Worm (Caenorhabditis elegans): Measurements from ENCODE around the gene F22E5.23.
A peak's percentile ranks its signal among the peaks of the same experiment; 100 is the strongest.
"Not testable (repeated sequence)": the region's sequence is repeated elsewhere in the genome, so short reads cannot be mapped to it uniquely, and the experiment has no call there.

The F22E5.23 gene

ce11 chrII:2612278-2612677, 28.8 kb upstream of the F22E5.23 start, which contains the start of gene D2062.13:
D2062.13 (plus strand) TSS chrII:2612578.
- TF ChIP-seq ztf-22 (GFP tag; optimal IDR thresholded peaks at IDR 0.05); let-607 (tag; optimal IDR thresholded peaks at IDR 0.05); hsf-1 (GFP tag; IDR thresholded peaks at IDR 0.05): not testable (repeated sequence)

- not testable (repeated sequence) for TF ChIP-seq D2030.7 (GFP tag; IDR thresholded peaks at IDR 0.05); cebp-2 (GFP tag; IDR thresholded peaks at IDR 0.05); mel-28 (tag; optimal IDR thresholded peaks at IDR 0.05; ENCODE audit: borderline replicate concordance)
Measured at ce11 chrII:2616634-2617033, 24.4 kb upstream of the F22E5.23 start, which contains the start of gene msrp-5. msrp-5 (plus strand) TSS chrII:2616934.

ce11 chrII:2619148-2619547, 21.9 kb upstream of the F22E5.23 start, which contains the start of gene msrp-6:
msrp-6 (plus strand) TSS chrII:2619448.
- TF ChIP-seq rpc-1 (optimal IDR thresholded peaks at IDR 0.05); rpc-1 (tag; optimal IDR thresholded peaks at IDR 0.05); nhr-179 (tag; optimal IDR thresholded peaks at IDR 0.05); nfyb-1 (GFP tag; IDR thresholded peaks at IDR 0.05): not testable (repeated sequence)

ce11 chrII:2622480-2622879, 18.6 kb upstream of the F22E5.23 start, which contains the start of gene D2062.5:
D2062.5 (plus strand) TSS chrII:2622780.
- TF ChIP-seq lsy-27 (tag; optimal IDR thresholded peaks at IDR 0.05; ENCODE audit: borderline replicate concordance, insufficient read depth), result no peak
- TF ChIP-seq B0035.1 (tag; optimal IDR thresholded peaks at IDR 0.05), result no peak
- no peak for TF ChIP-seq die-1 (tag; optimal IDR thresholded peaks at IDR 0.05)

- not testable (repeated sequence) for TF ChIP-seq ztf-3 (GFP tag; optimal IDR thresholded peaks at IDR 0.05); lin-26 (GFP tag; IDR thresholded peaks at IDR 0.05); hlh-12 (tag; optimal IDR thresholded peaks at IDR 0.05)
Measured at ce11 chrII:2622936-2623452, 18.1 kb upstream of the F22E5.23 start, which contains the start of gene D2062.4. D2062.4 (plus strand) TSS chrII:2623402.

ce11 chrII:2624792-2625191, 16.3 kb upstream of the F22E5.23 start, which contains the start of gene lgc-28:
lgc-28 (plus strand) TSS chrII:2625092.
- no peak for TF ChIP-seq lsl-1 (GFP tag; optimal IDR thresholded peaks at IDR 0.05)
- no peak for TF ChIP-seq sea-2 (GFP tag; IDR thresholded peaks at IDR 0.05)
- no peak for TF ChIP-seq unc-62 (GFP tag; optimal IDR thresholded peaks at IDR 0.05)
- TF ChIP-seq B0261.1 (tag; optimal IDR thresholded peaks at IDR 0.05), result no peak
- TF ChIP-seq ceh-79 (tag; optimal IDR thresholded peaks at IDR 0.05), result no peak
- no peak for TF ChIP-seq lin-26 (GFP tag; IDR thresholded peaks at IDR 0.05)
- TF ChIP-seq ceh-27 (GFP tag; optimal IDR thresholded peaks at IDR 0.05), result no peak
- TF ChIP-seq bed-2 (GFP tag; IDR thresholded peaks at IDR 0.05), result no peak
- TF ChIP-seq F37B4.10 (GFP tag; IDR thresholded peaks at IDR 0.05), result no peak

ce11 chrII:2627154-2627799, 13.8 kb upstream of the F22E5.23 start, which contains the start of gene sri-71:
sri-71 (plus strand) TSS chrII:2627749.
- TF ChIP-seq chd-7 (tag; optimal IDR thresholded peaks at IDR 0.05) (peak; percentile 4), ztf-25 (GFP tag; IDR thresholded peaks at IDR 0.05) (no peak), pbrm-1 (GFP tag; IDR thresholded peaks at IDR 0.05) (no peak), egrh-3 (GFP tag; IDR thresholded peaks at IDR 0.05) (peak; percentile 87; the same call in 1 of the 2 replicates), zfh-2 (GFP tag; conservative IDR thresholded peaks at IDR 0.05) (peak; percentile 91), B0336.3 (GFP tag; IDR thresholded peaks at IDR 0.05) (no peak), madf-8 (GFP tag; conservative IDR thresholded peaks at IDR 0.05) (no peak), rec-8 (tag; optimal IDR thresholded peaks at IDR 0.05) (no peak), lsy-27 (tag; optimal IDR thresholded peaks at IDR 0.05; ENCODE audit: borderline replicate concordance, insufficient read depth) (no peak), ama-1 (optimal IDR thresholded peaks at IDR 0.05) (no peak), ama-1 (GFP tag; optimal IDR thresholded peaks at IDR 0.05) (no peak), F10E7.11 (tag; optimal IDR thresholded peaks at IDR 0.05) (no peak), ceh-40 (GFP tag; IDR thresholded peaks at IDR 0.05) (no peak), ztf-28 (GFP tag; IDR thresholded peaks at IDR 0.05) (no peak)

Measured in whole organism, young adult.